Fruit fly (Drosophila melanogaster): ENCODE measurements around the gene CG10877.

Gene CG10877

dm6 chr3R:20595145-20595812 lies 31.4 kb upstream of the CG10877 start (continued):
- TF ChIP-seq Side (GFP tag; optimal IDR thresholded peaks at IDR 0.05) (no peak), wor (GFP tag; IDR thresholded peaks at IDR 0.05) (no peak), sd (tag; optimal IDR thresholded peaks at IDR 0.05) (no peak), CG17829 (tag; optimal IDR thresholded peaks at IDR 0.05) (no peak), CG11456 (GFP tag; IDR thresholded peaks at IDR 0.05) (0 out of 3 replicates have a peak, but pooled peaks have one; percentile 21), amos (GFP tag; IDR thresholded peaks at IDR 0.05; ENCODE audit: partially characterized antibody) (peak; percentile 20; the same call in 1 of the 2 replicates)

dm6 chr3R:20594194-20595144 lies 30.6 kb upstream of the CG10877 start:
- peak; percentile 75 for TF ChIP-seq CG9817 (tag; optimal IDR thresholded peaks at IDR 0.05)
- TF ChIP-seq CG15269 (tag; optimal IDR thresholded peaks at IDR 0.05) = peak; percentile 89
- peak; percentile 66 for TF ChIP-seq CG6765 (GFP tag; optimal IDR thresholded peaks at IDR 0.05)
- TF ChIP-seq CG3065 (GFP tag; optimal IDR thresholded peaks at IDR 0.05) = peak; percentile 45
- peak; percentile 98 for TF ChIP-seq CG18262 (tag; optimal IDR thresholded peaks at IDR 0.05)
- TF ChIP-seq Opbp (GFP tag; IDR thresholded peaks at IDR 0.05; ENCODE audit: partially characterized antibody) = no peak
- TF ChIP-seq Hmx (GFP tag; optimal IDR thresholded peaks at IDR 0.05) = no peak
- no peak for TF ChIP-seq aop (GFP tag; IDR thresholded peaks at IDR 0.05)
- TF ChIP-seq Hr51 (GFP tag; optimal IDR thresholded peaks at IDR 0.05) = peak in 1 of 2 experiments; percentile 92
- peak; percentile 85 for TF ChIP-seq Fer1 (GFP tag; optimal IDR thresholded peaks at IDR 0.05)
- peak; percentile 25 for TF ChIP-seq CG1647 (GFP tag; optimal IDR thresholded peaks at IDR 0.05)
- peak; percentile 89 for TF ChIP-seq Ptx1 (GFP tag; IDR thresholded peaks at IDR 0.05)
- TF ChIP-seq toy (GFP tag; IDR thresholded peaks at IDR 0.05) = peak; percentile 55; the same call in 1 of the 2 replicates
- no peak for TF ChIP-seq CG12071 (GFP tag; optimal IDR thresholded peaks at IDR 0.05)
- TF ChIP-seq CG5180 (GFP tag; optimal IDR thresholded peaks at IDR 0.05) = peak; percentile 77
- TF ChIP-seq knrl (GFP tag; IDR thresholded peaks at IDR 0.05; ENCODE audit: partially characterized antibody) = no peak
- TF ChIP-seq H15 (GFP tag; IDR thresholded peaks at IDR 0.05) = peak; percentile 77; the same call in 2 of the 3 replicates
- 0 out of 2 replicates have a peak, but pooled peaks have one; percentile 48 for TF ChIP-seq seq (GFP tag; IDR thresholded peaks at IDR 0.05)
- TF ChIP-seq CG3995 (GFP tag; optimal IDR thresholded peaks at IDR 0.05) = peak; percentile 22
- peak; percentile 95 for TF ChIP-seq CG31441 (GFP tag; IDR thresholded peaks at IDR 0.05)
- TF ChIP-seq Spps (tag; optimal IDR thresholded peaks at IDR 0.05) = peak; percentile 95
- TF ChIP-seq CG13296 (GFP tag; optimal IDR thresholded peaks at IDR 0.05) = peak; percentile 83
- TF ChIP-seq MBD-R2 (GFP tag; IDR thresholded peaks at IDR 0.05) = no peak; the same call in 1 of the 2 replicates
- peak in 1 of 2 experiments; percentile 82 for TF ChIP-seq Hr78 (GFP tag; optimal IDR thresholded peaks at IDR 0.05)
- TF ChIP-seq ci (GFP tag; IDR thresholded peaks at IDR 0.05) = peak; percentile 83
- TF ChIP-seq BtbVII (GFP tag; optimal IDR thresholded peaks at IDR 0.05) = peak; percentile 70
- TF ChIP-seq Abd-B (GFP tag; optimal IDR thresholded peaks at IDR 0.05) = peak; percentile 92
- TF ChIP-seq Rx (GFP tag; IDR thresholded peaks at IDR 0.05) = 0 out of 2 replicates have a peak, but pooled peaks have one; percentile 32
- TF ChIP-seq CG6654 (GFP tag; optimal IDR thresholded peaks at IDR 0.05) = peak; percentile 68
- peak; percentile 62 for TF ChIP-seq psq (GFP tag; optimal IDR thresholded peaks at IDR 0.05)
- no peak for TF ChIP-seq pan (optimal IDR thresholded peaks at IDR 0.05)
- peak in 1 of 2 experiments; percentile 82 for TF ChIP-seq pan (GFP tag; optimal IDR thresholded peaks at IDR 0.05 in 1 of 2, IDR thresholded peaks at IDR 0.05 in 1 of 2)
- no peak for TF ChIP-seq en (GFP tag; optimal IDR thresholded peaks at IDR 0.05)
- peak; percentile 83 for TF ChIP-seq Dek (tag; optimal IDR thresholded peaks at IDR 0.05)
- TF ChIP-seq otp (GFP tag; IDR thresholded peaks at IDR 0.05) = peak; percentile 74
- no peak for TF ChIP-seq Tbp (GFP tag; optimal IDR thresholded peaks at IDR 0.05)
- TF ChIP-seq fd102C (GFP tag; optimal IDR thresholded peaks at IDR 0.05) = peak; percentile 29
- no peak for TF ChIP-seq CG12236 (GFP tag; optimal IDR thresholded peaks at IDR 0.05)
- TF ChIP-seq Hsf (GFP tag; optimal IDR thresholded peaks at IDR 0.05) = peak; percentile 25
